Fruit fly (Drosophila melanogaster): ENCODE measurements around the gene CG7202.

Gene CG7202

DNA sequence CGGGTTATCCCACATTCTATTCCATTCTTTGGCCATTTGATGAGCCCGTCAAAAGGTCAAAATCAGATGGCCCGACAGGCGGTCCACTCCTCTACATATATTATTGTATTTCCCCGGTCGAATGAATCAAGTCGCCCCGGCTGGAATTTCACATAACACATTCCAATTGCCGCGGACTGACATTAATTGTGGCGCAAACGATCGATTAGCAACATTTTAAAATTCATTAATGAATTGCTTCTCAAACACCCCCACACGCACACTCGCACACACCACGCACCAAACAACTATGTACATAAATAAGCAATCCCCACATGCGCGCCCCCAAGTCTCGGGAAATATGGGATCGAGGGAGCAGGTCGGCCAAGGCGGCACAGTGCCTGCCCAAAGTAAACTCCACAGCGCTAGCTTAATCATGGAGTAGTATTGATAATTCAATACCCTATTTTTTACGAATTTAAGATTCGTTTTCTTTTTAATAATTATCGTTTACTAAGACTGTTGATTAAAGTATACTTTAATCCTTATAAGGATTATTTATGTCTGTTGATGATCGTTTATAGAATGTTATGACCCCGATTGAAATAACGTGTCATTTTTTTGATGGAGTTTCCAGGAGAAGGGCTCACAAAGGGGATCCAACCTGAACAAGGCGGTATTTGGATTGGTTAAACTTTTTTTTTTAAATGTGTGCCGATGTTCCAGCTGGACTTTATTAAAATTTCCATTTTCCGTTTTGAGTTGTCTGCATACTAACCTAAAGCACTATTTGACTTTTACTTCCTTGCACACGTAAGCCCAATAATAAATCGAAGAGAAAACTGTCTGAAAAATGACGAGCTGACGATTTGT is 27.1 kb downstream of the CG7202 start (continued):
- peak; percentile 61; the same call in 1 of the 3 replicates for TF ChIP-seq CG17361 (GFP tag; IDR thresholded peaks at IDR 0.05)
- TF ChIP-seq Camta (GFP tag; optimal IDR thresholded peaks at IDR 0.05): no peak
- TF ChIP-seq CG42726 (GFP tag; IDR thresholded peaks at IDR 0.05; ENCODE audit: partially characterized antibody): no peak
- TF ChIP-seq Nf-YA (GFP tag; IDR thresholded peaks at IDR 0.05): no peak
- TF ChIP-seq CG8388 (GFP tag; optimal IDR thresholded peaks at IDR 0.05): peak; percentile 98
- peak; percentile 64 for TF ChIP-seq CG18262 (tag; optimal IDR thresholded peaks at IDR 0.05)
- TF ChIP-seq Sox100B (GFP tag; optimal IDR thresholded peaks at IDR 0.05): peak; percentile 33
- TF ChIP-seq CG6254 (GFP tag; optimal IDR thresholded peaks at IDR 0.05): no peak
- TF ChIP-seq hkb (optimal IDR thresholded peaks at IDR 0.05): no peak
- TF ChIP-seq hkb (GFP tag; IDR thresholded peaks at IDR 0.05): no peak
- TF ChIP-seq row (GFP tag; IDR thresholded peaks at IDR 0.05): 0 out of 3 replicates have a peak, but pooled peaks have one; percentile 12
- peak in 1 of 3 experiments; percentile 26 for TF ChIP-seq lola (GFP tag; optimal IDR thresholded peaks at IDR 0.05)
- 0 out of 3 replicates have a peak, but pooled peaks have one; percentile 61 for TF ChIP-seq CG2199 (GFP tag; IDR thresholded peaks at IDR 0.05)
- no peak for TF ChIP-seq CG14965 (GFP tag; optimal IDR thresholded peaks at IDR 0.05; ENCODE audit: borderline replicate concordance)
- peak; percentile 83 for TF ChIP-seq fd64A (GFP tag; optimal IDR thresholded peaks at IDR 0.05)
- TF ChIP-seq Jarid2 (GFP tag; optimal IDR thresholded peaks at IDR 0.05): no peak

- TF ChIP-seq cato (GFP tag; optimal IDR thresholded peaks at IDR 0.05; ENCODE audit: borderline replicate concordance) (no peak), Hand (GFP tag; optimal IDR thresholded peaks at IDR 0.05) (no peak), CG31224 (GFP tag; IDR thresholded peaks at IDR 0.05) (no peak), jing (GFP tag; optimal IDR thresholded peaks at IDR 0.05) (no peak), dimm (GFP tag; IDR thresholded peaks at IDR 0.05) (no peak), B-H2 (GFP tag; optimal IDR thresholded peaks at IDR 0.05) (no peak), Usf (GFP tag; optimal IDR thresholded peaks at IDR 0.05) (peak; percentile 52), Ssrp (tag; optimal IDR thresholded peaks at IDR 0.05) (peak; percentile 54), CG10209 (GFP tag; optimal IDR thresholded peaks at IDR 0.05) (peak; percentile 85), CG11723 (GFP tag; optimal IDR thresholded peaks at IDR 0.05) (peak; percentile 52), CG2875 (GFP tag; optimal IDR thresholded peaks at IDR 0.05) (peak; percentile 87), MTF-1 (GFP tag; optimal IDR thresholded peaks at IDR 0.05; ENCODE audit: borderline replicate concordance) (peak; percentile 91), Max (GFP tag; optimal IDR thresholded peaks at IDR 0.05) (peak; percentile 19), CG5245 (GFP tag; optimal IDR thresholded peaks at IDR 0.05) (peak; percentile 9), CG14014 (GFP tag; IDR thresholded peaks at IDR 0.05) (no peak), ewg (GFP tag; optimal IDR thresholded peaks at IDR 0.05) (peak; percentile 46), Nf-YB (GFP tag; optimal IDR thresholded peaks at IDR 0.05) (peak; percentile 62), sisA (GFP tag; IDR thresholded peaks at IDR 0.05) (no peak), CoRest (tag; optimal IDR thresholded peaks at IDR 0.05) (peak; percentile 76), Kr (GFP tag; optimal IDR thresholded peaks at IDR 0.05) (peak; percentile 99), Meics (GFP tag; optimal IDR thresholded peaks at IDR 0.05) (peak; percentile 5), CG31388 (GFP tag; optimal IDR thresholded peaks at IDR 0.05) (peak; percentile 25), nmo (GFP tag; optimal IDR thresholded peaks at IDR 0.05) (peak; percentile 68), toy (GFP tag; IDR thresholded peaks at IDR 0.05) (no peak), yki (optimal IDR thresholded peaks at IDR 0.05) (no peak), so (GFP tag; IDR thresholded peaks at IDR 0.05) (no peak), vnd (GFP tag; IDR thresholded peaks at IDR 0.05; ENCODE audit: partially characterized antibody) (no peak), CG17829 (tag; optimal IDR thresholded peaks at IDR 0.05) (peak; percentile 89), CG7786 (GFP tag; optimal IDR thresholded peaks at IDR 0.05) (peak; percentile 5), caup (GFP tag; optimal IDR thresholded peaks at IDR 0.05; ENCODE audit: severe bottlenecking) (peak; percentile 45), CG5180 (GFP tag; optimal IDR thresholded peaks at IDR 0.05) (peak; percentile 27), gcm (GFP tag; optimal IDR thresholded peaks at IDR 0.05) (peak; percentile 75)
Measured at dm6 chr3L:21464240-21464639, 28.3 kb downstream of the CG7202 start.
